Worm (Caenorhabditis elegans): ENCODE measurements around the gene F18A11.5.

Gene F18A11.5

ce11 chrII:12978658-12979057 lies 35.4 kb downstream of the F18A11.5 start:
- TF ChIP-seq med-1 (GFP tag; optimal IDR thresholded peaks at IDR 0.05; ENCODE audit: insufficient read depth) (no peak), tab-1 (GFP tag; IDR thresholded peaks at IDR 0.05) (no peak), cog-1 (tag; optimal IDR thresholded peaks at IDR 0.05) (no peak), ztf-23 (GFP tag; IDR thresholded peaks at IDR 0.05) (no peak), klf-2 (GFP tag; conservative IDR thresholded peaks at IDR 0.05) (no peak), ztf-29 (GFP tag; IDR thresholded peaks at IDR 0.05) (no peak), ref-1 (GFP tag; conservative IDR thresholded peaks at IDR 0.05) (no peak), flt-1 (GFP tag; IDR thresholded peaks at IDR 0.05) (no peak), T22C8.4 (GFP tag; IDR thresholded peaks at IDR 0.05) (no peak)

DNA sequence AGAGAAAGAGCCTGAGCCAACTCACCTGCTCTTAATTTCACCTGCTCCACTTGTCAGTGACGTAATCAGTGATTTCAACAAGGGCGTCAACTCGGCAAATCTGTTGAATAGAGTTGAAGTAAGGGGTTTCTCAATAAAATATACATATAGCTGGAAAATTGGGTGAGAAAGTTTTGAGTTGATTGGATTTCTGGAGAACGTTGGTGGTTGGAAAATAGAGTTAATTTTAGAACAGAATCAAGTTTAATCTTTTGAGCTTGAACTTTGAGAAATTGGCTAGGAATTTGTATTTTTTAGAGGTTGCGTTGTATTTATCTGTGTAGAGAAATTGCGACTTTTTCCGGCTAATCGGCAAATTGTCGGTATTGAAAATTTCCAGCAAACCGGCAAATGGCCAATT lies 44.5 kb downstream of the F18A11.5 start, which contains the start of gene Y38F1A.4:
Gene Y38F1A.4 (minus strand): TSS at position 101 of the 400 bp plus-strand sequence.
- TF ChIP-seq ztf-23 (GFP tag; IDR thresholded peaks at IDR 0.05) (no peak), T22C8.4 (GFP tag; IDR thresholded peaks at IDR 0.05) (no peak), klf-2 (GFP tag; conservative IDR thresholded peaks at IDR 0.05) (no peak), cog-1 (tag; optimal IDR thresholded peaks at IDR 0.05) (no peak), ztf-29 (GFP tag; IDR thresholded peaks at IDR 0.05) (no peak), ref-1 (GFP tag; conservative IDR thresholded peaks at IDR 0.05) (no peak), flt-1 (GFP tag; IDR thresholded peaks at IDR 0.05) (no peak), med-1 (GFP tag; optimal IDR thresholded peaks at IDR 0.05; ENCODE audit: insufficient read depth) (no peak), tab-1 (GFP tag; IDR thresholded peaks at IDR 0.05) (no peak)

DNA sequence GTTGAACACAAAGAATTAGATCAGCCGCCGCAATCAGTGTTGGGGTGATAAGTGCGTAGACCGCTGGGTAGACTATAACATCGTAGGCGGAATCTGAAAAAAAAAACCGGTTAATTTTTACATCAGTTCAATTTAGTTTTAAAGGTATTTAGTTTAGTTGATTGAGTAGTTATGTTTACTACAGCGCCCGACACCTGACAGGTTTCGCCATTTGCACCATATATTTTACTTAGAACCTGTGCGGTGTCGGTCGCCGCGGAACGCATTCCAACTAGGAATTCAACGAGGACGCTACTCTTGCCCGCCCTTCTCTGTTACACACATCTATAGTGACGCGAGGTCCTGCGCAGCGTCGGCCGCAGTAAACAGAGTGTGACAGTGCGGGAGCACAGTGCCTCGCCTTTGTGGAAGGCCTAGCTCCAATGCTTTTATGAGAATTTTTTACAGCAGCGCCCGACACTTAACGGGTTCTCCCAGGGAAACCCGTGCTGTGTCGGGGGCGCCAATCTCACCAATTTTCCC lies 45.6 kb downstream of the F18A11.5 start:
- no peak for TF ChIP-seq med-1 (GFP tag; optimal IDR thresholded peaks at IDR 0.05; ENCODE audit: insufficient read depth)
- no peak for TF ChIP-seq ref-1 (GFP tag; conservative IDR thresholded peaks at IDR 0.05)
- TF ChIP-seq flt-1 (GFP tag; IDR thresholded peaks at IDR 0.05): no peak

- TF ChIP-seq tab-1 (GFP tag; IDR thresholded peaks at IDR 0.05): no peak
- TF ChIP-seq med-1 (GFP tag; optimal IDR thresholded peaks at IDR 0.05; ENCODE audit: insufficient read depth): no peak
- no peak for TF ChIP-seq flt-1 (GFP tag; IDR thresholded peaks at IDR 0.05)
- TF ChIP-seq klf-2 (GFP tag; conservative IDR thresholded peaks at IDR 0.05): no peak
- no peak for TF ChIP-seq cog-1 (tag; optimal IDR thresholded peaks at IDR 0.05)
- no peak for TF ChIP-seq ztf-23 (GFP tag; IDR thresholded peaks at IDR 0.05)
- no peak for TF ChIP-seq T22C8.4 (GFP tag; IDR thresholded peaks at IDR 0.05)
- TF ChIP-seq ref-1 (GFP tag; conservative IDR thresholded peaks at IDR 0.05): no peak
- no peak for TF ChIP-seq ztf-29 (GFP tag; IDR thresholded peaks at IDR 0.05)
Observed at ce11 chrII:12966274-12966673, 47.8 kb downstream of the F18A11.5 start.

DNA sequence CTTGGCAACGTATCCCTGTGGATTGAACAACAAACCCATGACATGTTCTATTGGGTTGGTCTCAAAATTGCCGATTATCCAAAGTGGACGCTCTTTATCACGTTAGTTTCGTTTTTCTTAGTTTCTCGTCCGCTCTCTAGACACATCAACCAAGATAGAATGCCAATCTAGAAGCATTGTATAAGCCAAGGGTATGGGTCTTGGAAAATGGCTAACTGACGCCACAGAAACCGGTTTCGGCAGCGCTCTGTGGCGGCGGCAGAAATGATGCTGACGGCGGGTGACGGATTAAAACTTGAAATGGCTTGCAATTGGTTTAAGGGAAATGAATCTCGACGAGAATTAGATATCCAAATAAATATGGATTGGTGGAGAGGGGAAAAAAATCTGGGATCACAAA lies 48.5 kb downstream of the F18A11.5 start:
- TF ChIP-seq klf-2 (GFP tag; conservative IDR thresholded peaks at IDR 0.05) (no peak), T22C8.4 (GFP tag; IDR thresholded peaks at IDR 0.05) (no peak), ztf-23 (GFP tag; IDR thresholded peaks at IDR 0.05) (no peak), tab-1 (GFP tag; IDR thresholded peaks at IDR 0.05) (no peak), flt-1 (GFP tag; IDR thresholded peaks at IDR 0.05) (no peak)

DNA sequence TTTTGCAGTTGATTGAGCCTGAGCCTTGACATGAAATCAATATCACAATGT lies 48.7 kb downstream of the F18A11.5 start, which contains the start of gene ptr-18:
Gene ptr-18 (plus strand): TSS at position 9 of the 51 bp plus-strand sequence.
- TF ChIP-seq T22C8.4 (GFP tag; IDR thresholded peaks at IDR 0.05) (no peak), klf-2 (GFP tag; conservative IDR thresholded peaks at IDR 0.05) (no peak), ztf-23 (GFP tag; IDR thresholded peaks at IDR 0.05) (no peak), tab-1 (GFP tag; IDR thresholded peaks at IDR 0.05) (no peak), ztf-29 (GFP tag; IDR thresholded peaks at IDR 0.05) (no peak), flt-1 (GFP tag; IDR thresholded peaks at IDR 0.05) (no peak), cog-1 (tag; optimal IDR thresholded peaks at IDR 0.05) (no peak), ref-1 (GFP tag; conservative IDR thresholded peaks at IDR 0.05) (no peak), med-1 (GFP tag; optimal IDR thresholded peaks at IDR 0.05; ENCODE audit: insufficient read depth) (no peak)

- TF ChIP-seq ref-1 (GFP tag; conservative IDR thresholded peaks at IDR 0.05) (no peak), tab-1 (GFP tag; IDR thresholded peaks at IDR 0.05) (no peak), ztf-23 (GFP tag; IDR thresholded peaks at IDR 0.05) (no peak), klf-2 (GFP tag; conservative IDR thresholded peaks at IDR 0.05) (no peak), flt-1 (GFP tag; IDR thresholded peaks at IDR 0.05) (no peak), cog-1 (tag; optimal IDR thresholded peaks at IDR 0.05) (no peak), ztf-29 (GFP tag; IDR thresholded peaks at IDR 0.05) (no peak), T22C8.4 (GFP tag; IDR thresholded peaks at IDR 0.05) (no peak), med-1 (GFP tag; optimal IDR thresholded peaks at IDR 0.05; ENCODE audit: insufficient read depth) (no peak)
Observed at ce11 chrII:12965138-12965537, 48.9 kb downstream of the F18A11.5 start.

ce11 chrII:12961743-12962142 lies 52.3 kb downstream of the F18A11.5 start:
- TF ChIP-seq T22C8.4 (GFP tag; IDR thresholded peaks at IDR 0.05) (no peak), ref-1 (GFP tag; conservative IDR thresholded peaks at IDR 0.05) (no peak), tab-1 (GFP tag; IDR thresholded peaks at IDR 0.05) (no peak), med-1 (GFP tag; optimal IDR thresholded peaks at IDR 0.05; ENCODE audit: insufficient read depth) (no peak), flt-1 (GFP tag; IDR thresholded peaks at IDR 0.05) (no peak), ztf-29 (GFP tag; IDR thresholded peaks at IDR 0.05) (no peak), klf-2 (GFP tag; conservative IDR thresholded peaks at IDR 0.05) (no peak), ztf-23 (GFP tag; IDR thresholded peaks at IDR 0.05) (no peak), cog-1 (tag; optimal IDR thresholded peaks at IDR 0.05) (no peak)

DNA sequence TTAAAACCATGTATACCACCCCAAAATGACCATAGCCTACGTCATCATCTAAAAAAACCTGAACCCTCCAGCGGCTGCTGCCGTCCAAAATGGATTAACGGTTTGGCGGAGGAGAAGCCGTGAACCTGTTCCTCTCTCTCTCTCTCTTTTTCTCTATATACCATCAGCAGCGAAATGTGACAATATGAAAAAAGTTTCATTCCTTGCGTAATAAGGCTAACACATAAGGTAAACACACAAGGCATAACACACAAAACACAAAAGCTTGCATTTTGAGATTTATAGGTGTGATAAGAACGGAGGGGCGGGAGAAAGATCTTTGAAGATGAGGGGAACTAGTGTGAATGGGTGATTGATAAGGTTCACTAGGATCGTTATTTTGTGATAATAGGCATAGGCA lies 52.8 kb downstream of the F18A11.5 start:
- TF ChIP-seq ztf-23 (GFP tag; IDR thresholded peaks at IDR 0.05) (no peak), med-1 (GFP tag; optimal IDR thresholded peaks at IDR 0.05; ENCODE audit: insufficient read depth) (no peak), tab-1 (GFP tag; IDR thresholded peaks at IDR 0.05) (no peak), flt-1 (GFP tag; IDR thresholded peaks at IDR 0.05) (no peak), ref-1 (GFP tag; conservative IDR thresholded peaks at IDR 0.05) (no peak), cog-1 (tag; optimal IDR thresholded peaks at IDR 0.05) (no peak), ztf-29 (GFP tag; IDR thresholded peaks at IDR 0.05) (no peak), klf-2 (GFP tag; conservative IDR thresholded peaks at IDR 0.05) (no peak)

- TF ChIP-seq ref-1 (GFP tag; conservative IDR thresholded peaks at IDR 0.05) (no peak), med-1 (GFP tag; optimal IDR thresholded peaks at IDR 0.05; ENCODE audit: insufficient read depth) (no peak), tab-1 (GFP tag; IDR thresholded peaks at IDR 0.05) (no peak), ztf-29 (GFP tag; IDR thresholded peaks at IDR 0.05) (no peak), cog-1 (tag; optimal IDR thresholded peaks at IDR 0.05) (no peak), T22C8.4 (GFP tag; IDR thresholded peaks at IDR 0.05) (no peak), klf-2 (GFP tag; conservative IDR thresholded peaks at IDR 0.05) (no peak), flt-1 (GFP tag; IDR thresholded peaks at IDR 0.05) (no peak), ztf-23 (GFP tag; IDR thresholded peaks at IDR 0.05) (no peak)
Observed at ce11 chrII:12960206-12960605, 53.9 kb downstream of the F18A11.5 start.

All from whole organism, midembryonic.